Worm (Caenorhabditis elegans) whole organism, midembryonic: ENCODE measurements around the gene fbxa-131.

Experiments used
- T22C8.4 ChIP-seq: fragments of 200-800 bp; sonication (Bioruptor generic); IDR thresholded peaks from 2 replicates; pipeline ENCODE4 v1.3.6; 2022; ENCODE audit warnings: missing genetic modification characterization, missing compliant biosample characterization
- cog-1 ChIP-seq: sonication (generic microtip); optimal IDR thresholded peaks from 2 replicates; lab custom pipeline; 2016; ENCODE audit warnings: missing genetic modification characterization, missing compliant biosample characterization
- flt-1 ChIP-seq: fragments of 200-800 bp; sonication (Bioruptor generic); IDR thresholded peaks from 2 replicates; pipeline ENCODE4 v1.3.6; 2022; ENCODE audit warnings: missing genetic modification characterization, missing compliant biosample characterization
- klf-2 ChIP-seq: fragments of 200-800 bp; sonication (Bioruptor generic); conservative IDR thresholded peaks from 2 replicates; pipeline ENCODE4 v1.3.6; 2022; ENCODE audit warnings: missing genetic modification reagents, missing genetic modification characterization, missing compliant biosample characterization
- med-1 ChIP-seq: sonication (generic microtip); optimal IDR thresholded peaks from 2 replicates; lab custom pipeline; 2017; ENCODE audit warnings: missing genetic modification characterization, mild to moderate bottlenecking, missing compliant biosample characterization, antibody characterized with exemption, missing genetic modification reagents; ENCODE audit not compliant: insufficient read depth
- ref-1 ChIP-seq: fragments of 200-800 bp; sonication (Bioruptor generic); conservative IDR thresholded peaks from 2 replicates; pipeline ENCODE4 v1.3.6; 2022; ENCODE audit warnings: missing genetic modification reagents, missing genetic modification characterization, missing compliant biosample characterization
- tab-1 ChIP-seq: fragments of 200-800 bp; sonication (Bioruptor generic); IDR thresholded peaks from 2 replicates; pipeline ENCODE4 v1.3.6; 2022; ENCODE audit warnings: missing genetic modification characterization, missing compliant biosample characterization
- ztf-23 ChIP-seq: fragments of 200-800 bp; sonication (Bioruptor generic); IDR thresholded peaks from 2 replicates; pipeline ENCODE4 v1.3.6; 2022; ENCODE audit warnings: missing genetic modification reagents, missing genetic modification characterization, missing compliant biosample characterization
- ztf-29 ChIP-seq: fragments of 200-800 bp; sonication (Bioruptor generic); IDR thresholded peaks from 2 replicates; pipeline ENCODE4 v1.3.6; 2022; ENCODE audit warnings: missing genetic modification reagents, missing genetic modification characterization, missing compliant biosample characterization

The fbxa-131 gene

DNA sequence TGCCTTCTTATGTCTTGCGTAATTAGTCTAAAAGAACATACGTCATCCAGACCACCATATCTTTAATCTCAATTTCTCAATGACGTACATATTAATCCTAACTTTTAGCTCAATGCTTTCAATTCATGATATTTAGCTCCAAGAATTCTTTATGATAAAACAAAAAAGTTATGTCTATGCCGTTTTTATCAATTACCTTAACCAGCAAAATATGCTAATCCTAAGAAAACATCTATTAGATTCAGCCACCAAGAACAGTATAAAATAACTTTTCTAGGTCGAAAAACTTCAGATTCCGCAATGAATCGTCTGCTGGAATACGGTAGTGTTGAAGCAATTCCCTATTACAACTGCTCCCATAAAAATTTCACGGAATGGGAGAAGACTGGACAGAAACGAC lies 45.6 kb downstream of the fbxa-131 start, which contains the start of gene srt-45:
srt-45 (plus strand) TSS at position 301 of the 400 bp plus-strand sequence.
- TF ChIP-seq ztf-29 (GFP tag; lab: Robert Waterston, UW) (no peak), klf-2 (GFP tag; lab: Robert Waterston, UW) (no peak), ztf-23 (GFP tag; lab: Robert Waterston, UW) (no peak), ref-1 (GFP tag; lab: Robert Waterston, UW) (no peak), T22C8.4 (GFP tag; lab: Robert Waterston, UW) (no peak), flt-1 (GFP tag; lab: Robert Waterston, UW) (no peak), cog-1 (no peak), tab-1 (GFP tag; lab: Robert Waterston, UW) (no peak), med-1 (no peak)

ce11 chrV:19788360-19788759 lies 50.1 kb downstream of the fbxa-131 start, which contains the start of gene clec-258:
TSS of gene clec-258 (plus strand) at chrV:19788440.
- TF ChIP-seq ztf-23 (GFP tag; lab: Robert Waterston, UW) (no peak), flt-1 (GFP tag; lab: Robert Waterston, UW) (no peak)
